Worm (Caenorhabditis elegans) whole organism, early embryonic: ENCODE measurements around the gene rab-3.

Experiments used
- aly-1 ChIP-seq: sonication (generic microtip); optimal IDR thresholded peaks from 2 replicates; lab custom pipeline; 2016; ENCODE audit warnings: missing genetic modification characterization, missing compliant biosample characterization
- ama-1 ChIP-seq: fragments of 150-350 bp; optimal IDR thresholded peaks from 2 replicates; lab custom pipeline; 2014
- ceh-36 ChIP-seq: sonication (generic microtip); optimal IDR thresholded peaks from 2 replicates; lab custom pipeline; 2016; ENCODE audit warnings: missing genetic modification characterization, inconsistent platforms, missing compliant biosample characterization
- ets-7 ChIP-seq: sonication (generic microtip); optimal IDR thresholded peaks from 2 replicates; lab custom pipeline; 2016; ENCODE audit warnings: missing genotype, missing genetic modification characterization, missing compliant biosample characterization
- sea-1 ChIP-seq: fragments of 200-800 bp; sonication (Bioruptor generic); conservative IDR thresholded peaks from 2 replicates; pipeline ENCODE4 v1.3.6; 2022; ENCODE audit warnings: missing genetic modification characterization, missing compliant biosample characterization
- tbx-11 ChIP-seq: fragments of 200-800 bp; sonication (Bioruptor generic); IDR thresholded peaks from 2 replicates; pipeline ENCODE4 v1.3.6; 2022; ENCODE audit warnings: missing genetic modification characterization, missing compliant biosample characterization
- tra-4 ChIP-seq: sonication (generic microtip); optimal IDR thresholded peaks from 2 replicates; lab custom pipeline; 2017; ENCODE audit warnings: missing genetic modification characterization, missing compliant biosample characterization

ce11 chrII:5702611-5703192 lies 25.0 kb downstream of the rab-3 start:
- TF ChIP-seq tra-4 = no peak
- no peak for TF ChIP-seq ama-1 (lab: Kevin White, UChicago)
- no peak for TF ChIP-seq sea-1 (GFP tag; lab: Robert Waterston, UW)
- TF ChIP-seq ceh-36 = no peak
- no peak for TF ChIP-seq ets-7 (tag; lab: Kevin White, UChicago)
- TF ChIP-seq aly-1 (tag; lab: Kevin White, UChicago) = no peak
- TF ChIP-seq tbx-11 (GFP tag; lab: Robert Waterston, UW) = no peak
